Fruit fly (Drosophila melanogaster): ENCODE data around the gene Gen.

DNA sequence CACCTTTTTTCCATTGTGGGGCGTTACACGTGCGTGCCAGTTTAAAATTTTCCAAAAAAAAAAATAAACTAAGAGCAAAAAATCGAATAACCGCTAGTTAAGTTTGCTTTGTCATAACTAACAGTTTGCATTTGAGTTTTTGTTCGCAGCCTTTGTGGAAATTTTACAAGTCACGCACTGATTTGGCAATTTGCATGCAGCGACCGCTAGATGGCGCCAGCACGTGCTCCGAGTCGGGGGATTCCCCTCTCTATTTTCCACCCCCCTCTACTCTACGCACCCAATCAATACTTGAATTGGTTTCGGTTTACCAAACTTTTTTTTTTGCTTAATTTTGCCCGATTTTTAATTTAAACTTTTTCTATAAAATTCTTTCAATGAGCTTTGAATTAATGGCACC, 27.0 kb downstream of the Gen start:
- TF ChIP-seq CrebA (GFP tag; optimal IDR thresholded peaks at IDR 0.05; ENCODE audit: borderline replicate concordance) (no peak), Vsx2 (GFP tag; optimal IDR thresholded peaks at IDR 0.05; ENCODE audit: partially characterized antibody) (no peak), pan (optimal IDR thresholded peaks at IDR 0.05) (no peak), Dfd (GFP tag; optimal IDR thresholded peaks at IDR 0.05) (no peak)
